Worm (Caenorhabditis elegans): Measurements from ENCODE around the gene C52E4.12.

ce11 chrV:12040823-12041606 is 45.1 kb downstream of the C52E4.12 start, which contains the start of the genes kup-1 and F10C2.4:
- TF ChIP-seq ama-1 (optimal IDR thresholded peaks at IDR 0.05) = no peak
- TF ChIP-seq ceh-45 (GFP tag; IDR thresholded peaks at IDR 0.05) = no peak
- TF ChIP-seq tbx-7 (tag; optimal IDR thresholded peaks at IDR 0.05) = no peak
- no peak for TF ChIP-seq pag-3 (tag; optimal IDR thresholded peaks at IDR 0.05; ENCODE audit: borderline replicate concordance)

Data from whole organism, late embryonic.